Worm (Caenorhabditis elegans) whole organism, midembryonic: ENCODE results near the gene idhb-1.

Experiments used
- flt-1 ChIP-seq: fragments of 200-800 bp; sonication (Bioruptor generic); IDR thresholded peaks from 2 replicates; pipeline ENCODE4 v1.3.6; 2022; ENCODE audit warnings: missing genetic modification characterization, missing compliant biosample characterization
- klf-2 ChIP-seq: fragments of 200-800 bp; sonication (Bioruptor generic); conservative IDR thresholded peaks from 2 replicates; pipeline ENCODE4 v1.3.6; 2022; ENCODE audit warnings: missing genetic modification reagents, missing genetic modification characterization, missing compliant biosample characterization
- med-1 ChIP-seq: sonication (generic microtip); optimal IDR thresholded peaks from 2 replicates; lab custom pipeline; 2017; ENCODE audit warnings: missing genetic modification characterization, mild to moderate bottlenecking, missing compliant biosample characterization, antibody characterized with exemption, missing genetic modification reagents; ENCODE audit not compliant: insufficient read depth
- ref-1 ChIP-seq: fragments of 200-800 bp; sonication (Bioruptor generic); conservative IDR thresholded peaks from 2 replicates; pipeline ENCODE4 v1.3.6; 2022; ENCODE audit warnings: missing genetic modification reagents, missing genetic modification characterization, missing compliant biosample characterization
- ztf-29 ChIP-seq: fragments of 200-800 bp; sonication (Bioruptor generic); IDR thresholded peaks from 2 replicates; pipeline ENCODE4 v1.3.6; 2022; ENCODE audit warnings: missing genetic modification reagents, missing genetic modification characterization, missing compliant biosample characterization

- TF ChIP-seq ref-1 (no peak), med-1 (no peak), flt-1 (GFP tag; lab: Robert Waterston, UW) (no peak), klf-2 (GFP tag; lab: Robert Waterston, UW) (no peak), ztf-29 (GFP tag; lab: Robert Waterston, UW) (no peak)
These were observed 12.6 kb upstream of the idhb-1 start, which contains the start of gene ceh-36 for ce11 chrX:14186466-14186865.
